Worm (Caenorhabditis elegans) whole organism, L2 larva: Measurements from ENCODE around the gene F49C5.16.
"Not testable (repeated sequence)": the region's sequence is repeated elsewhere in the genome, so short reads cannot be mapped to it uniquely, and the experiment has no call there.

Experiments used
- F13H6.1 ChIP-seq: sonication (generic microtip); optimal IDR thresholded peaks from 2 replicates; lab custom pipeline; 2016; ENCODE audit warnings: missing genetic modification characterization, missing compliant biosample characterization
- R02D3.7 ChIP-seq: fragments of 150-350 bp; optimal IDR thresholded peaks from 2 replicates; lab custom pipeline; 2014; ENCODE audit warnings: missing biosample characterization, missing genetic modification characterization
- ama-1 ChIP-seq: fragments of 150-350 bp; optimal IDR thresholded peaks from 2 replicates; lab custom pipeline; 2018; ENCODE audit warnings: inconsistent platforms
- ceh-16 ChIP-seq: fragments of 150-350 bp; optimal IDR thresholded peaks from 2 replicates; lab custom pipeline; 2014; ENCODE audit warnings: missing biosample characterization, missing genetic modification characterization
- elt-1 ChIP-seq: fragments of 150-350 bp; optimal IDR thresholded peaks from 2 replicates; lab custom pipeline; 2014; ENCODE audit warnings: missing biosample characterization, missing genetic modification characterization
- elt-3 ChIP-seq: sonication (generic microtip); optimal IDR thresholded peaks from 2 replicates; lab custom pipeline; 2017; ENCODE audit warnings: missing biosample characterization, missing genetic modification characterization
- fos-1 ChIP-seq: fragments of 150-350 bp; optimal IDR thresholded peaks from 2 replicates; lab custom pipeline; 2014; ENCODE audit warnings: missing biosample characterization, missing genetic modification characterization
- nhr-10 ChIP-seq: sonication (generic microtip); optimal IDR thresholded peaks from 2 replicates; lab custom pipeline; 2017; ENCODE audit warnings: missing biosample characterization, missing genetic modification characterization
- nhr-12 ChIP-seq: fragments of 150-350 bp; optimal IDR thresholded peaks from 2 replicates; lab custom pipeline; 2014; ENCODE audit warnings: missing biosample characterization, missing genetic modification characterization
- nhr-23 ChIP-seq: fragments of 150-350 bp; optimal IDR thresholded peaks from 2 replicates; lab custom pipeline; 2014; ENCODE audit warnings: missing biosample characterization, missing genetic modification reagents, missing genetic modification characterization
- snpc-4 ChIP-seq: fragments of 150-350 bp; optimal IDR thresholded peaks from 2 replicates; lab custom pipeline; 2014; ENCODE audit warnings: missing biosample characterization, missing genetic modification characterization
- unc-39 ChIP-seq: fragments of 150-350 bp; optimal IDR thresholded peaks from 2 replicates; lab custom pipeline; 2014; ENCODE audit warnings: missing biosample characterization, missing genetic modification characterization
- ztf-4 ChIP-seq: fragments of 150-350 bp; optimal IDR thresholded peaks from 2 replicates; lab custom pipeline; 2014; ENCODE audit warnings: missing biosample characterization, missing genetic modification characterization

ce11 chrII:12541670-12542080 is 6.0 kb upstream of the F49C5.16 start:
- TF ChIP-seq elt-3 (tag; lab: Kevin White, UChicago); nhr-10; elt-1 (tag; lab: Kevin White, UChicago); unc-39; nhr-23; nhr-12 (tag; lab: Kevin White, UChicago); snpc-4 (tag; lab: Kevin White, UChicago); ceh-16 (tag; lab: Kevin White, UChicago); ama-1 (lab: Kevin White, UChicago); ztf-4 (tag; lab: Kevin White, UChicago); F13H6.1 (tag; lab: Kevin White, UChicago); R02D3.7 (tag; lab: Kevin White, UChicago): not testable (repeated sequence)
- TF ChIP-seq fos-1 (tag; lab: Kevin White, UChicago), result peak; percentile 39
